Worm (Caenorhabditis elegans) whole organism, late embryonic: ENCODE results near the gene srab-25.

Experiments
- ama-1 ChIP-seq: fragments of 150-350 bp; optimal IDR thresholded peaks from 2 replicates; lab custom pipeline; 2014
- ceh-19 ChIP-seq: fragments of 200-800 bp; sonication (Bioruptor generic); optimal IDR thresholded peaks from 2 replicates; lab custom pipeline; 2018; ENCODE audit warnings: mild to moderate bottlenecking, missing genetic modification characterization, missing compliant biosample characterization
- ceh-34 ChIP-seq: sonication (generic microtip); optimal IDR thresholded peaks from 2 replicates; lab custom pipeline; 2016; ENCODE audit warnings: mild to moderate bottlenecking, missing genetic modification characterization, missing compliant biosample characterization
- ceh-45 ChIP-seq: fragments of 200-800 bp; sonication (Bioruptor generic); IDR thresholded peaks from 2 replicates; pipeline ENCODE4 v1.3.6; 2022; ENCODE audit warnings: missing genetic modification reagents, missing genetic modification characterization, missing compliant biosample characterization
- elt-2 ChIP-seq: sonication (generic microtip); optimal IDR thresholded peaks from 2 replicates; lab custom pipeline; 2016; ENCODE audit warnings: missing genetic modification reagents, missing genetic modification characterization, missing compliant biosample characterization
- eyg-1 ChIP-seq: sonication (generic microtip); optimal IDR thresholded peaks from 2 replicates; lab custom pipeline; 2016; ENCODE audit warnings: missing genotype, missing genetic modification characterization, missing compliant biosample characterization
- fkh-10 ChIP-seq: fragments of 150-350 bp; optimal IDR thresholded peaks from 2 replicates; lab custom pipeline; 2014; ENCODE audit warnings: missing biosample characterization, missing genetic modification reagents, missing genetic modification characterization
- nhr-232 ChIP-seq: sonication (generic microtip); optimal IDR thresholded peaks from 2 replicates; lab custom pipeline; 2016; ENCODE audit warnings: missing genetic modification characterization, missing compliant biosample characterization
- npax-4 ChIP-seq: sonication (generic microtip); optimal IDR thresholded peaks from 2 replicates; lab custom pipeline; 2016; ENCODE audit warnings: missing genetic modification characterization, missing compliant biosample characterization
- pqm-1 ChIP-seq: sonication (generic microtip); optimal IDR thresholded peaks from 2 replicates; lab custom pipeline; 2016; ENCODE audit warnings: missing genetic modification characterization, missing compliant biosample characterization
- unc-86 ChIP-seq: sonication (generic microtip); optimal IDR thresholded peaks from 2 replicates; lab custom pipeline; 2016; ENCODE audit warnings: missing genetic modification characterization, missing compliant biosample characterization

- no peak for TF ChIP-seq eyg-1
- TF ChIP-seq npax-4: no peak
- no peak for TF ChIP-seq ama-1 (lab: Kevin White, UChicago)
- no peak for TF ChIP-seq pqm-1 (tag; lab: Kevin White, UChicago)
- TF ChIP-seq ceh-45 (GFP tag; lab: Robert Waterston, UW): no peak
- TF ChIP-seq ceh-34 (tag; lab: Kevin White, UChicago): no peak
- TF ChIP-seq ceh-19: no peak
- no peak for TF ChIP-seq nhr-232 (tag; lab: Kevin White, UChicago)
- TF ChIP-seq unc-86 (tag; lab: Kevin White, UChicago): no peak
- no peak for TF ChIP-seq elt-2 (tag; lab: Kevin White, UChicago)
- TF ChIP-seq fkh-10 (GFP tag; lab: Kevin White, UChicago): no peak
These were observed 42.6 kb downstream of the srab-25 start for ce11 chrV:1698400-1698799.
